Fruit fly (Drosophila melanogaster): ENCODE measurements around the gene ICA69.

ICA69 gene

dm6 chr3L:21172527-21173253 is 41.4 kb downstream of the ICA69 start, which contains the start of the genes chb and AsnS (continued):
- TF ChIP-seq esn (GFP tag; optimal IDR thresholded peaks at IDR 0.05) (peak; percentile 90), Ets96B (tag; optimal IDR thresholded peaks at IDR 0.05) (peak; percentile 89), fkh (GFP tag; optimal IDR thresholded peaks at IDR 0.05) (peak; percentile 1), pdm3 (GFP tag; optimal IDR thresholded peaks at IDR 0.05) (peak; percentile 85), salr (GFP tag; optimal IDR thresholded peaks at IDR 0.05) (peak; percentile 27 to 69), ss (GFP tag; optimal IDR thresholded peaks at IDR 0.05) (peak in 1 of 2 experiments; percentile 9), CG1621 (tag; optimal IDR thresholded peaks at IDR 0.05) (peak; percentile 64), vri (GFP tag; optimal IDR thresholded peaks at IDR 0.05) (peak; percentile 88), lz (GFP tag; optimal IDR thresholded peaks at IDR 0.05) (peak; percentile 85), Smox (GFP tag; optimal IDR thresholded peaks at IDR 0.05) (peak; percentile 83), CG34406 (GFP tag; optimal IDR thresholded peaks at IDR 0.05) (peak; percentile 82), CG16779 (tag; optimal IDR thresholded peaks at IDR 0.05) (peak; percentile 36), topi (GFP tag; optimal IDR thresholded peaks at IDR 0.05) (peak; percentile 83), CG11294 (GFP tag; IDR thresholded peaks at IDR 0.05) (peak; percentile 87), CG4318 (GFP tag; optimal IDR thresholded peaks at IDR 0.05) (no peak), CG6792 (GFP tag; optimal IDR thresholded peaks at IDR 0.05) (peak; percentile 79), Lpt (GFP tag; optimal IDR thresholded peaks at IDR 0.05) (peak; percentile 62), Ets21C (GFP tag; optimal IDR thresholded peaks at IDR 0.05) (peak; percentile 76), CG6163 (GFP tag; IDR thresholded peaks at IDR 0.05) (peak; percentile 88), spab (GFP tag; optimal IDR thresholded peaks at IDR 0.05) (peak; percentile 43), CG15336 (GFP tag; IDR thresholded peaks at IDR 0.05) (peak; percentile 91), OdsH (GFP tag; optimal IDR thresholded peaks at IDR 0.05) (peak; percentile 78), CG11762 (GFP tag; optimal IDR thresholded peaks at IDR 0.05; ENCODE audit: insufficient read depth) (peak; percentile 55), achi (GFP tag; optimal IDR thresholded peaks at IDR 0.05) (peak; percentile 75), CG6276 (GFP tag; optimal IDR thresholded peaks at IDR 0.05) (peak; percentile 63), CG7368 (GFP tag; optimal IDR thresholded peaks at IDR 0.05) (peak; percentile 57), CG11902 (GFP tag; optimal IDR thresholded peaks at IDR 0.05) (peak; percentile 38), Blimp-1 (GFP tag; optimal IDR thresholded peaks at IDR 0.05) (peak; percentile 59), CG31627 (GFP tag; optimal IDR thresholded peaks at IDR 0.05) (peak; percentile 85), acj6 (GFP tag; optimal IDR thresholded peaks at IDR 0.05) (peak; percentile 81), eg (GFP tag; IDR thresholded peaks at IDR 0.05) (peak; percentile 95)

DNA sequence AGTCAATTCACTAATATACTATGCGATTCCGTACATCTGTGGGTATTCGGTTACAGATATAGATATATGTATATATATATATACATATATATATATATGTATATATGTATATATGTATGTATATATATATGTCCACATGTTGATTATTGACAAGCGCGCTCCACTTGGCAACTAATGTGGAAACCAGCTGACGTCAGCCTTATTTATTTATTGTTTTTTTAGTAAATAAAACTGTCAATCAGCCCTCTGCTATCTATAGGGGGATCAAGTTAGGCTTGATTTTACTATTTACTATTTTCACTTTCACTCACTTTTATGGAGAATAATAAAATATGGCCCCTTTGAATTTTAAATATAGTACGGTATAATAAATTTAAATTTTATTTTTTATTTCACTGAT is 43.7 kb downstream of the ICA69 start:
- TF ChIP-seq Eip78C (GFP tag) (peak; percentile 15), CG3032 (tag; optimal IDR thresholded peaks at IDR 0.05) (no peak)

dm6 chr3L:21175531-21176271 is 44.5 kb downstream of the ICA69 start:
- TF ChIP-seq cyc (GFP tag; optimal IDR thresholded peaks at IDR 0.05) (no peak), CG6854 (GFP tag; optimal IDR thresholded peaks at IDR 0.05) (peak; percentile 30), vri (GFP tag; optimal IDR thresholded peaks at IDR 0.05) (no peak), Sox14 (GFP tag; optimal IDR thresholded peaks at IDR 0.05) (peak; percentile 38), svp (GFP tag) (peak; percentile 100), dsx (GFP tag; optimal IDR thresholded peaks at IDR 0.05; ENCODE audit: poor library complexity, severe bottlenecking) (no peak), Eip93F (GFP tag; optimal IDR thresholded peaks at IDR 0.05) (no peak), salr (GFP tag; optimal IDR thresholded peaks at IDR 0.05) (no peak), fkh (GFP tag; optimal IDR thresholded peaks at IDR 0.05) (peak; percentile 48), Hr39 (GFP tag; optimal IDR thresholded peaks at IDR 0.05) (peak; percentile 6), CG1621 (tag; optimal IDR thresholded peaks at IDR 0.05) (peak; percentile 5), CG31627 (GFP tag; optimal IDR thresholded peaks at IDR 0.05) (peak; percentile 3), CG6808 (GFP tag; optimal IDR thresholded peaks at IDR 0.05) (peak; percentile 23), ss (GFP tag; optimal IDR thresholded peaks at IDR 0.05) (peak in 1 of 2 experiments; percentile 30), Smox (GFP tag; optimal IDR thresholded peaks at IDR 0.05) (no peak), Hr4 (GFP tag; optimal IDR thresholded peaks at IDR 0.05) (no peak), Ets21C (GFP tag; optimal IDR thresholded peaks at IDR 0.05) (no peak), eg (GFP tag; IDR thresholded peaks at IDR 0.05) (0 out of 3 replicates have a peak, but pooled peaks have one; percentile 29), Eip78C (GFP tag) (peak; percentile 48), CG15336 (GFP tag; IDR thresholded peaks at IDR 0.05) (peak; percentile 45), CG11762 (GFP tag; optimal IDR thresholded peaks at IDR 0.05; ENCODE audit: insufficient read depth) (no peak), Sox102F (GFP tag; optimal IDR thresholded peaks at IDR 0.05) (no peak), Gug (GFP tag; IDR thresholded peaks at IDR 0.05) (no peak), lz (GFP tag; optimal IDR thresholded peaks at IDR 0.05) (no peak), CG6276 (GFP tag; optimal IDR thresholded peaks at IDR 0.05) (peak; percentile 4)

All from whole organism, prepupa.